Worm (Caenorhabditis elegans) whole organism, L4/young adult: ENCODE measurements around the gene K08E4.7.
A peak's percentile ranks its signal among the peaks of the same experiment; 100 is the strongest.

ENCODE experiments used
- W03F9.2 ChIP-seq: fragments of 150-350 bp; optimal IDR thresholded peaks from 2 replicates; lab custom pipeline; 2014; ENCODE audit warnings: missing biosample characterization, missing genetic modification characterization
- dao-5 ChIP-seq: sonication (generic microtip); optimal IDR thresholded peaks from 2 replicates; lab custom pipeline; 2016; ENCODE audit warnings: missing genotype, missing genetic modification characterization, moderate library complexity, missing compliant biosample characterization
- him-1 ChIP-seq: sonication (generic microtip); optimal IDR thresholded peaks from 2 replicates; lab custom pipeline; 2016; ENCODE audit warnings: missing genotype, missing genetic modification reagents, missing genetic modification characterization, missing compliant biosample characterization

K08E4.7 gene

ce11 chrIV:12085120-12085519 is 9.5 kb downstream of the K08E4.7 start, which contains the start of gene rbm-34:
Gene rbm-34 (plus strand): TSS chrIV:12085420.
- no peak for TF ChIP-seq W03F9.2
- no peak for TF ChIP-seq him-1 (tag; lab: Kevin White, UChicago)
- TF ChIP-seq dao-5 (tag; lab: Kevin White, UChicago) = no peak

- peak; percentile 36 for TF ChIP-seq him-1 (tag; lab: Kevin White, UChicago)
- TF ChIP-seq dao-5 (tag; lab: Kevin White, UChicago) = peak; percentile 70
- peak; percentile 12 for TF ChIP-seq W03F9.2
Observed at ce11 chrIV:12086498-12086897, 10.9 kb downstream of the K08E4.7 start.

ce11 chrIV:12088898-12089297 is 13.3 kb downstream of the K08E4.7 start:
- TF ChIP-seq dao-5 (tag; lab: Kevin White, UChicago) = no peak
- TF ChIP-seq W03F9.2 = no peak
- no peak for TF ChIP-seq him-1 (tag; lab: Kevin White, UChicago)

ce11 chrIV:12089551-12089950 is 14.0 kb downstream of the K08E4.7 start, which contains the start of gene F11A10.6:
Gene F11A10.6 (minus strand): TSS chrIV:12089651.
- TF ChIP-seq him-1 (tag; lab: Kevin White, UChicago) (no peak), W03F9.2 (no peak), dao-5 (tag; lab: Kevin White, UChicago) (no peak)

ce11 chrIV:12092113-12092512 is 16.5 kb downstream of the K08E4.7 start, which contains the start of gene mig-32:
Gene mig-32 (minus strand): TSS chrIV:12092213.
- TF ChIP-seq dao-5 (tag; lab: Kevin White, UChicago) (no peak), W03F9.2 (no peak), him-1 (tag; lab: Kevin White, UChicago) (no peak)

ce11 chrIV:12093384-12093783 is 17.8 kb downstream of the K08E4.7 start, which contains the start of gene cpsf-4:
Gene cpsf-4 (minus strand): TSS chrIV:12093445.
- no peak for TF ChIP-seq W03F9.2
- TF ChIP-seq dao-5 (tag; lab: Kevin White, UChicago) = no peak
- TF ChIP-seq him-1 (tag; lab: Kevin White, UChicago) = no peak

ce11 chrIV:12093819-12094218 is 18.2 kb downstream of the K08E4.7 start, which contains the start of gene F11A10.5:
Gene F11A10.5 (plus strand): TSS chrIV:12094119.
- TF ChIP-seq him-1 (tag; lab: Kevin White, UChicago) = no peak
- TF ChIP-seq W03F9.2 = no peak
- no peak for TF ChIP-seq dao-5 (tag; lab: Kevin White, UChicago)

- no peak for TF ChIP-seq him-1 (tag; lab: Kevin White, UChicago)
- TF ChIP-seq W03F9.2 = no peak
- TF ChIP-seq dao-5 (tag; lab: Kevin White, UChicago) = no peak
Observed at ce11 chrIV:12096479-12096878, 20.9 kb downstream of the K08E4.7 start, which contains the start of gene mon-2. Gene mon-2 (plus strand): TSS chrIV:12096779.

- no peak for TF ChIP-seq dao-5 (tag; lab: Kevin White, UChicago)
- no peak for TF ChIP-seq W03F9.2
- no peak for TF ChIP-seq him-1 (tag; lab: Kevin White, UChicago)
Observed at ce11 chrIV:12105558-12105957, 30.0 kb downstream of the K08E4.7 start, which contains the start of gene M18.3. Gene M18.3 (plus strand): TSS chrIV:12105858.

ce11 chrIV:12108984-12109657 is 33.5 kb downstream of the K08E4.7 start:
- TF ChIP-seq dao-5 (tag; lab: Kevin White, UChicago) = no peak
- no peak for TF ChIP-seq W03F9.2
- no peak for TF ChIP-seq him-1 (tag; lab: Kevin White, UChicago)

- TF ChIP-seq W03F9.2 (no peak), dao-5 (tag; lab: Kevin White, UChicago) (no peak), him-1 (tag; lab: Kevin White, UChicago) (no peak)
Observed at ce11 chrIV:12109743-12110142, 34.1 kb downstream of the K08E4.7 start.

- no peak for TF ChIP-seq W03F9.2
- TF ChIP-seq dao-5 (tag; lab: Kevin White, UChicago) = no peak
- no peak for TF ChIP-seq him-1 (tag; lab: Kevin White, UChicago)
Observed at ce11 chrIV:12110339-12110738, 34.7 kb downstream of the K08E4.7 start, which contains the start of gene col-129. Gene col-129 (minus strand): TSS chrIV:12110439.

- TF ChIP-seq W03F9.2 (no peak), him-1 (tag; lab: Kevin White, UChicago) (no peak), dao-5 (tag; lab: Kevin White, UChicago) (no peak)
Observed at ce11 chrIV:12111477-12111876, 35.9 kb downstream of the K08E4.7 start, which contains the start of gene dlc-2. Gene dlc-2 (minus strand): TSS chrIV:12111577.

ce11 chrIV:12113056-12113455 is 37.5 kb downstream of the K08E4.7 start:
- no peak for TF ChIP-seq him-1 (tag; lab: Kevin White, UChicago)
